Fruit fly (Drosophila melanogaster): ENCODE results near the gene CG13408.
A peak's percentile ranks its signal among the peaks of the same experiment; 100 is the strongest.

CG13408 gene

DNA sequence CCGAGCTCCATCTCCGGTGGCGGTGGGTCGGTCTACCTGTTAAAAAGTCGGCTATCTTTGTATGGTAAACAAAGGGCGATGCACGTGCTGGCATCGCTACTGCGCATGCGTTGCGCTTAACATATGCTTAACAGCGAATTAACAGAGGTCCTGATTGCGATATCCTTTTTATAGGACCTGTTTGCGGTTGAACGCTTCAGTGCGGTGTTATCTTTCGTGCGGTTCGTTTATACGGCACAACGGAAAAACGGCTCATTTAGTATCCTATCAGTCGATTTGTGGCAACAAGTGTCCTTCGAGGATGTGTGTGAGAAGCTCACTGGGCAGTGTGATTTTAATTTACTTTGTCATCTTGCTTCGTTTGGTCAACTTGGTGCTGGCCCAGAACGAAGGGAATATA is at the start of gene CG13408:
CG13408 (plus strand) TSS at position 222 of the 400 bp plus-strand sequence.
- no peak for TF ChIP-seq CG8478 (optimal IDR thresholded peaks at IDR 0.05)
- no peak for TF ChIP-seq CTCF (optimal IDR thresholded peaks at IDR 0.05)

DNA sequence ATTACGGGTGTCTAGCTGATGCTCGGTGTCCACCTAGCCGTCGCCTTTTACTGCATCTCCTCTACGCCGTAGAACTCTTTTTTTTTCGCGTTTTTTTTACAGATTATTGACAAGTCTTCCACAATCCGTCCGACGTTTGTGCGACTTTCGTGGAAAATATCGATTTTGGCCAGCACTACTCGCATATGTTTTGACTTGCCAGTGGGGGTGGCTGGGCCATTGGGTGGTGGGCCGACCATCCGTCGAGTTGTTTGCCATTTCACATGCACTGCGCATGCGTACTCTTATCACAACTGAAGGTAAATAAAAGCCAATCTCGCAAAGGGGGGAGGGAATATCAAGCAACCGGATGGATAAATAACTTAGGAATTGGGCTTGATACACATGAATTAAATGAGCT is 48.4 kb upstream of the CG13408 start, which contains the start of gene CG13409:
CG13409 (minus strand) TSS at position 163 of the 400 bp plus-strand sequence.
- no peak for TF ChIP-seq CG8478 (optimal IDR thresholded peaks at IDR 0.05)
- TF ChIP-seq CTCF (optimal IDR thresholded peaks at IDR 0.05) = no peak

DNA sequence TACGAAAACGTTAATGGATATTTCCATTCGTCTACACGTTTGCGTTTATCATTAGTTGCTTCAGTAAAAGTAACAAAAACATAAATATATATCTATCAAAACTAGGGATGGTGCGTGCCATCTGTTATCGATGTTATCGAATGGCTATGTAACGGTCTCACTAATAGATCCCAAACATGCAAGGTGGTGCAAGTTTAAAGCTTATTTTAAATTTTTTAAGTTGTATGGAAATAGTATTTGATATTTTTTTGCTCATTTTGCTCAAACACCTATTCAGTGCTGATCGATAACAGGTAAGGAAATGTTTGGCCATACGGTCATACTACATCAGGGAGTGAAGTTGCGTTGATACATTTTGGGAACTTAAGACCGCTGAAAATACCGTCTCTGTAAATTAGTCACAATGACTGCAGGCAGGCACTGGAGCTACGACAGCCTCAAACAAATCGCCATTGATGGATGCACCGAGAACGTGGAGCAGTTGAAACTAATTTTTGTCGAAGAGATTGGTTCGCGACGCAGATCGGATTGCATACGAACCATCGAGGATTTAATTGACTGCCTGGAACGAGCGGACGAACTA is 45.9 kb upstream of the CG13408 start, which contains the start of the genes CG45099, CG6015, pit and Fadd:
CG45099 (minus strand) TSS at position 127 of the 583 bp plus-strand sequence.
CG6015 (minus strand) TSS at position 127 of the 583 bp plus-strand sequence.
pit (plus strand) TSS at position 139 of the 583 bp plus-strand sequence.
Fadd (plus strand) TSS at position 296 of the 583 bp plus-strand sequence.
- TF ChIP-seq CTCF (optimal IDR thresholded peaks at IDR 0.05) (peak in 1 of 2 experiments; percentile 23), CG8478 (optimal IDR thresholded peaks at IDR 0.05) (no peak)

DNA sequence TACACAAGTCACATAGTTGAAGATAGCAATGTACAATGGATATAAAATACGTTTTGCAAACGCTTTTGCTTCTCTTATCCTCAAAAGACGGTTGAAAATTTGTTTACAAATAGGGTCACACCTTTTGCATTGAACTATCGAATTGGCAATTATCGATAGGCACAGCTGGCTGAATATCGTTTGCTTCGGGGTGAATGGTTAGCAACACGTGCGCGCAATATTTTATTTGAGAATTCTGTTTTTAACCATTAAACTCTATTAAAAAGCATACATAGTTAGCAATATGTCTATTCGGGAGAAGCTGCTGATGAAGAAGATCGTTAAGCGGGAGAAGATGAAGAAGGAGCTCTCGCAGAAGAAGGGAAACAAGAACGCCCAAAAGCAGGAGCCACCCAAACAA is 44.6 kb upstream of the CG13408 start:
- TF ChIP-seq CG8478 (optimal IDR thresholded peaks at IDR 0.05) = no peak
- TF ChIP-seq CTCF (optimal IDR thresholded peaks at IDR 0.05) = peak in 1 of 2 experiments; percentile 26

DNA sequence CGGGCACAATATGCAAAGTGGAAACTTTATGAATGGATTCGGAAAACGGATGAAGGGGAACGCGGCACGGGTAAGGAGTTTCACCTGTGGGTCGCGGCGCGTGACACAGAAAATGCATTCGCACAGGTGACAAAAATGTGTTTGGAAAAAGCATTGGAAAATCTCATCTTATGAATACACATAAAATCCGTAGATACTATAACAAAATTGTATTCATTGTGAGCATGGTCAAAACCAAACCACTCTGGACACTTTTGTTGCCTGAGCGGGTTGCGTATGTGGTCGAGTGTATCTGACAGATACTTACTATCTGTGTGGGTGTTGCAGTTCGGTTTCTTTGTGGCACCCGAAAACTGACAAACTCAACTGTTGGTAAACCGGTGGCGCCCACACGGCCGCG is 40.7 kb upstream of the CG13408 start:
- TF ChIP-seq CTCF (optimal IDR thresholded peaks at IDR 0.05) (no peak), CG8478 (optimal IDR thresholded peaks at IDR 0.05) (no peak)

DNA sequence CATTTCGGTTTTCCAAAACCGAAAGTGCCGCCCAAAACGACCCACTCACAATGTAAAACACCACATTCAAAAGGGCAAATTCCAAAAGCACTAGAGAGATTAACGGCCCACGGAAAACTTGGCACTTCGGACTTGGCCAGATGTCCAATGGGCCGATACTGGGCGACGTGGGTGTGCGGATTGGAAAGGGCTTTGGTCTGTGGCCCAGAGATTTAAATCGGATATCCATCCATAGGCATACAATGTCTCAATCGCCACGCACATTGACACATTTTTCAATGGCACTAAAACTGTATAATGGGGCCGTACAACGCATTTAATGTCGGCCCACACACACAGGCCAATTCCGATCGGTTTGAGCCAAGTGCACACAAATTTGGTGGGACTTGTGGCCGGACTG is 39.8 kb upstream of the CG13408 start:
- TF ChIP-seq CG8478 (optimal IDR thresholded peaks at IDR 0.05) (no peak), CTCF (optimal IDR thresholded peaks at IDR 0.05) (no peak)

DNA sequence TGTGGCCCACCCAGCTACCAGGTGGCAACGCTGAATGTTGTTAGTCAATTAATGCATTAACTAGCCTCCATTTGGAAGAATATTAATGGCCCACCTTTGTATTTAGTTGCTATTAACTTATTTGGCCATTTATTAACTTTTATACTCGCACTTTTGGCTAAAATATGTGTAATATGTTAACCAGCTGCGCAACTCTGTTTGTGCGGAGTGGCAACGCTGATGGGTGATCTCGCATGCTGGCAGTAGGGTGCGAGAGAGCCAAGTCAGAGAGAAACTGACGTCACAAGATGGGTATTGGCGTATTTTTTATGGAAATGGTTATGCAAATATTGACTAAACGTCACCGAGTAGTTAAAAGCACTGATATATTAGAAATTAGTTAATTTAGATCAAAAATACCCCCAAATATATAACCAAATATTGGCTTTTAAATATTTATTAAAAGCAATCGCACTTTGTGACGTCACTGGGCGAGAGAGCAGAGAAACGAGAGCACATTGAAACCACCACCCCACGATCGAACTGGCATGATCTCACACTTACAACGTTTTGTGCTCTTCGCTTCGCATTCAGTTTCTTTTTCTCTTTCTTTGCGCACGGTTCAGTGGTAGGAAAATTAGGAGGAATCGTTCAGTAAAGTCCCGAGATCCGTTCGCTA is 38.4 kb upstream of the CG13408 start, which contains the start of gene how:
how (plus strand) TSS at position 567 of the 658 bp plus-strand sequence.
- TF ChIP-seq CTCF (optimal IDR thresholded peaks at IDR 0.05) (peak in 1 of 2 experiments; percentile 52), CG8478 (optimal IDR thresholded peaks at IDR 0.05) (no peak)

DNA sequence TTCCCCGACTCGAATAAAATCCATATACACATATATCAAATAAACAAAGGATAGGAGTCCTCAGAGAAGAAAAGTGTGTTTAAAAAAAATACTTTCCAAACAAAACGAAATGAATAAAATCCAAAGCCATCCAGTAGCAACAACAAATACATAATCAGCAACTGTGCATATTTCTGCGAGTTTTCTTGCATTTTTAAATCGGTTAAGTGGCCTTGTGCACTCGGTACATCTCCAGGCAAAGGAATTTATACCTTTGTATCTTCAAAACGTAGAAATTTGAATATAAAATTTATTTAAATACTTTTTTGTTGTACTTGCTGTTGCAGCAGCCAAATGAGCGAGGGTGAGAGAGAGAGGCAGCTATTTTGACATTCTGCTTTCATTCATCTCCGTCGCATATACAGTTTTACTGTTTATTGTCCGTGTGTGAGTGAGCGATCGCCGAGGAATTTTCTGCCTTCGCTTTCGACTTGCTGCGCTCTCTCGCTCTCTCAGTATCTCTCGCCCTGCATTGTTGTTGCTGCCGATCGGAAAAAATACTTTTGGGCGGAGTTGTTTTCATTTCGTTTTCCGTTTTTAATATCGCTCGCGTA is 37.8 kb upstream of the CG13408 start:
- TF ChIP-seq CG8478 (optimal IDR thresholded peaks at IDR 0.05) = no peak
- no peak for TF ChIP-seq CTCF (optimal IDR thresholded peaks at IDR 0.05)

DNA sequence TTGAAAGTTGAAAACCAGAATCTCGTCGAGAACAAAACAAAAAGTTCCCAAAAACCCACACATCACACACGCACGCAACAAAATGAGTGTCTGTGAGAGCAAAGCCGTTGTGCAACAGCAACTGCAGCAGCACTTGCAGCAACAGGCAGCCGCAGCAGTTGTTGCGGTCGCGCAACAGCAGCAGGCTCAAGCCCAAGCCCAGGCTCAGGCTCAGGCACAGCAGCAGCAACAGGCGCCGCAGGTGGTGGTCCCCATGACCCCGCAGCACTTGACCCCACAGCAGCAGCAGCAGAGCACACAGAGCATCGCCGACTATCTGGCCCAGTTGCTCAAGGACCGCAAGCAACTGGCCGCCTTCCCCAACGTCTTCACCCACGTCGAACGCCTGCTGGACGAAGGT is 37.2 kb upstream of the CG13408 start:
- no peak for TF ChIP-seq CG8478 (optimal IDR thresholded peaks at IDR 0.05)
- TF ChIP-seq CTCF (optimal IDR thresholded peaks at IDR 0.05) = no peak

DNA sequence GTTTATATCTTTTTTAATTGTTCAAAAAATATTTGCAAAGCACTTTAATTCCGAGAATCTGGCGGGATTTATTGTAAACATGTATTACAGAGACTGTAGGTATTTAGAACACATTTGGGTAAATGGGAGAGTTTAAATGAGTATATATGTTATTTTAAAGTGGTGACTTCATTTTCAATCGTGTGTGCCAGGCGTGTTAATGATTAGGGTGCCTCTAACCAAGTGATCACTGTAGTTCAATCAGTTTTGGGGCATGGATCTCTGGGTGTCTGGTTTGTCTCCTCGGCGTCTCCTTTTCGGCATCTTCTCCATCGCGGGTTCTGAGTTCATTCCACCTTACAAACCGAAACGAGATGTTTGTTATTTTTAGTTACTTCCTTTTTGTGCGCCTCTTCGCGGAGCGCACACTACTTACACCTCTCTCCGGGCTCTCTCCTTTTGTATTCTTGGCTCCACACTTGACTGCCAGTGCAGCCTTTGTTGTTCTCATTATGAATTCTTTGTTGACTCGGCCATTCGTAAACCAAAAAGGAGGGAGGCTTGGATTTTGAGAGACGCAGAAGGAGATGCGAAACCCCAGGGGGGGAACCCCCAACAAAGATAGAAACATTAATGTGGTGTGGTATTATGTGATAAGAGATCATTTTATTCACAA is 36.3 kb upstream of the CG13408 start:
- TF ChIP-seq CG8478 (optimal IDR thresholded peaks at IDR 0.05) (no peak), CTCF (optimal IDR thresholded peaks at IDR 0.05) (no peak)

DNA sequence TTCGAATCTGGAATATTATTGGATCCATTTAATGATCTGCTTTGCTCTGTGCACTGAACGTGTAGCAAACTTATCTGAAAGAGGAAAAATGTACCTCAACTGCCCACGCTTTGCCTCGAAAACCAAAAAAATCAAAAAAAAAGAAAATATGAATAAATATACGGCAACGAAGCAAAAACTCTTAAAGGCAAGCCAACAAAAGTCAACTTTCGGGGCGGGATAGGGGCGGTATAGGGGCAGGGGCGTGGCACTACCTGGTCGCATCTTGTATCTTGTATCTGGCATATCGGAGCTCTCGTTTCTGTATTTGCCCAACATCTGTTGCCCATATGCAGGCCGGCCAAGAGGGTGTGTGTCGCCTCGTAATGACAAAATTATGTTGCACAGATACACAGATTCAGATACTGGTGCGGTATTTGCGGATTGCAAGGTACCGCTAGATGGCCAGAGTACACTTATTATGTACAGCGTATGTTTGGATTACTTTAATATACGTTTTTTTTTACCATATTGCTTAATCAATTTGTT is 35.7 kb upstream of the CG13408 start:
- no peak for TF ChIP-seq CTCF (optimal IDR thresholded peaks at IDR 0.05)
- no peak for TF ChIP-seq CG8478 (optimal IDR thresholded peaks at IDR 0.05)

DNA sequence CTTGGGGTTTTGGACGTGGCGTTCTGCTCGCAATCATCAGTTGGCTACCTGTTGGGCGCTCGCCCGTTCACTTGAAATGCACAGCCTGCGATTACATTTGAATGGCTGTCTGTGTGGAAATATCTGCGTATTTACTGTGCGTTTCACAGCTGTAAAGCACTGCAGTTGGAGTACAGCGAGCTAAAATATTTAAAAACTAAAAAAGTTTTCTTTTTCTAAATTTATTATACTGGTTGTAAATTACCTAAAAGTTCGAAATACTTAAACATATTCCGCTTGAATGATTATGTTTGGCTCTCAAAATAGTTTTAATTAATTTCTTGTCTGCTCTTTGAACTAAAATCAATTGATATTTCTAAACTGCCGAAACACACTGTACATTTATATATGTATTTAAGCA is 34.0 kb upstream of the CG13408 start:
- TF ChIP-seq CG8478 (optimal IDR thresholded peaks at IDR 0.05) (no peak), CTCF (optimal IDR thresholded peaks at IDR 0.05) (no peak)

DNA sequence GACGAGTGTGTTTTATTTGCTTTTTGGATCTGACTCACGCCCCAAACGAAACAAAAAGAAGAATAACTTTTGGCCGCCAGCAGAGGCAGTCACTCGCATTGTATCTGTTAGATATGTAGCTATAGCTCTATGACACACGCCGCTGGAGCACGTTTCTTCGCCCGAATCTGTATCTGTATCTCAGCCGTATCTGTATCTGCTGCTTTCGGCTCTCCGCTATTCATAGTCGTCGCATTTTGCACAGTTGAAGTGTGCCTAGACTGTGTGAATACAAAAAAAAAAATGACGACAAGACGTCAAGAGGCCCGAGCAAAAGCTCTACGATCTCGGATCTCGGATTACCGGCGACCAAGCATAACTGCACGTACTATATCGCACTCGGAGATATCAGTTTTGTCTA is 33.5 kb upstream of the CG13408 start:
- TF ChIP-seq CTCF (optimal IDR thresholded peaks at IDR 0.05) = no peak
- no peak for TF ChIP-seq CG8478 (optimal IDR thresholded peaks at IDR 0.05)

DNA sequence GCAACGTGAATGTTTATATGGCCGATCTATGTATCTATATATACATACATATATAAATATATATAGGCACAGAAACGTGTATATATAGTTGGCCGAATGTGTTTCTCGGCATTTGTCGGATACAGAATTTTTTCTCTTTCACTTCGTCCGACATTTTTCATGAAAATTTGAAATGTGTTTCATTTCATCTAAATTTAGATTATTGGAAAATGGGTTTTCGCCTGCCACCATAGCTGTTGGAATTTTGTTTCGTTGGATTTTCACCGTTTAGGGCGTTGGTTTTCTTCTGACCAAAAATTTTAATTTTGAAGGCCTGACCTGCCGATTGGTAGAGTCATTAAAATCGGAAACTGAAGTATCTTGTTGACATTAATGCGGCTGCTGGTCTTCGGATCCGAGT is 32.8 kb upstream of the CG13408 start:
- no peak for TF ChIP-seq CG8478 (optimal IDR thresholded peaks at IDR 0.05)
- TF ChIP-seq CTCF (optimal IDR thresholded peaks at IDR 0.05) = no peak
